Fruit fly (Drosophila melanogaster) S2 (cell line): ENCODE data around the gene Rhau.

Experiments
- CG8478 ChIP-seq: fragments of >200 bp; optimal IDR thresholded peaks from 2 replicates; lab custom pipeline; 2018
- CTCF ChIP-seq, 2 experiments: fragments of >200 bp; optimal IDR thresholded peaks; 2 replicates each; lab custom pipeline; 2018

- TF ChIP-seq CG8478 (lab: Kevin White, UChicago) (no peak), CTCF (optimal IDR thresholded peaks at IDR 0.05; lab: Kevin White, UChicago) (no peak)
These were observed 33.8 kb downstream of the Rhau start for dm6 chr2L:20724024-20724423.
